Worm (Caenorhabditis elegans) whole organism, late embryonic: ENCODE measurements around the gene sgo-1.

Experiments used
- Y22D7AL.16 ChIP-seq: sonication (generic microtip); optimal IDR thresholded peaks from 2 replicates; lab custom pipeline; 2016; ENCODE audit warnings: missing genetic modification characterization, missing compliant biosample characterization
- ama-1 ChIP-seq: fragments of 150-350 bp; optimal IDR thresholded peaks from 2 replicates; lab custom pipeline; 2014
- ceh-18 ChIP-seq: sonication (generic microtip); optimal IDR thresholded peaks from 2 replicates; lab custom pipeline; 2016; ENCODE audit warnings: missing genetic modification characterization, missing compliant biosample characterization
- ceh-34 ChIP-seq: sonication (generic microtip); optimal IDR thresholded peaks from 2 replicates; lab custom pipeline; 2016; ENCODE audit warnings: mild to moderate bottlenecking, missing genetic modification characterization, missing compliant biosample characterization
- dve-1 ChIP-seq: sonication (generic microtip); optimal IDR thresholded peaks from 2 replicates; lab custom pipeline; 2017; ENCODE audit warnings: antibody characterized with exemption, mild to moderate bottlenecking, missing genetic modification characterization, missing compliant biosample characterization
- fkh-10 ChIP-seq: fragments of 150-350 bp; optimal IDR thresholded peaks from 2 replicates; lab custom pipeline; 2014; ENCODE audit warnings: missing biosample characterization, missing genetic modification reagents, missing genetic modification characterization
- nhr-11 ChIP-seq: fragments of 150-350 bp; optimal IDR thresholded peaks from 2 replicates; lab custom pipeline; 2014; ENCODE audit warnings: missing biosample characterization, missing genetic modification characterization
- sox-4 ChIP-seq: sonication (generic microtip); optimal IDR thresholded peaks from 2 replicates; lab custom pipeline; 2017; ENCODE audit warnings: mild to moderate bottlenecking, missing genetic modification characterization, inconsistent platforms, missing compliant biosample characterization
- tbx-2 ChIP-seq: sonication (generic microtip); optimal IDR thresholded peaks from 2 replicates; lab custom pipeline; 2016; ENCODE audit warnings: missing genetic modification characterization, missing compliant biosample characterization

ce11 chrIV:7804740-7805139, 8.5 kb upstream of the sgo-1 start, which contains the start of gene C33H5.2:
- no peak for TF ChIP-seq nhr-11 (tag; lab: Kevin White, UChicago)
- TF ChIP-seq fkh-10, result no peak
- no peak for TF ChIP-seq Y22D7AL.16 (tag; lab: Kevin White, UChicago)
- TF ChIP-seq tbx-2 (tag; lab: Kevin White, UChicago), result no peak
- no peak for TF ChIP-seq dve-1
- TF ChIP-seq ama-1, result no peak
- TF ChIP-seq ceh-18 (tag; lab: Kevin White, UChicago), result no peak
- TF ChIP-seq ceh-34 (tag; lab: Kevin White, UChicago), result no peak
- no peak for TF ChIP-seq sox-4
